Worm (Caenorhabditis elegans) whole organism, L2 larva: Measurements from ENCODE around the gene sto-4.

Source experiments
- C34F6.9 ChIP-seq: fragments of 150-350 bp; optimal IDR thresholded peaks from 2 replicates; lab custom pipeline; 2014; ENCODE audit warnings: missing biosample characterization, missing genetic modification characterization
- F13H6.1 ChIP-seq: sonication (generic microtip); optimal IDR thresholded peaks from 2 replicates; lab custom pipeline; 2016; ENCODE audit warnings: missing genetic modification characterization, missing compliant biosample characterization
- R02D3.7 ChIP-seq: fragments of 150-350 bp; optimal IDR thresholded peaks from 2 replicates; lab custom pipeline; 2014; ENCODE audit warnings: missing biosample characterization, missing genetic modification characterization
- Y55F3AM.14 ChIP-seq: fragments of 200-800 bp; sonication (Bioruptor generic); optimal IDR thresholded peaks from 2 replicates; lab custom pipeline; 2018; ENCODE audit warnings: mild to moderate bottlenecking, missing genetic modification characterization, missing compliant biosample characterization
- ZK546.5 ChIP-seq: sonication (generic microtip); optimal IDR thresholded peaks from 2 replicates; lab custom pipeline; 2017; ENCODE audit warnings: missing biosample characterization, missing genetic modification characterization
- alr-1 ChIP-seq: fragments of 150-350 bp; optimal IDR thresholded peaks from 2 replicates; lab custom pipeline; 2014; ENCODE audit warnings: missing biosample characterization, missing genetic modification characterization
- ama-1 ChIP-seq: fragments of 150-350 bp; optimal IDR thresholded peaks from 2 replicates; lab custom pipeline; 2018; ENCODE audit warnings: inconsistent platforms
- blmp-1 ChIP-seq: sonication (generic microtip); optimal IDR thresholded peaks from 2 replicates; lab custom pipeline; 2017; ENCODE audit warnings: missing genetic modification characterization, mild to moderate bottlenecking, missing compliant biosample characterization, antibody characterized with exemption, moderate library complexity; ENCODE audit not compliant: insufficient read depth
- ceh-16 ChIP-seq: fragments of 150-350 bp; optimal IDR thresholded peaks from 2 replicates; lab custom pipeline; 2014; ENCODE audit warnings: missing biosample characterization, missing genetic modification characterization
- crh-2 ChIP-seq: sonication (generic microtip); optimal IDR thresholded peaks from 2 replicates; lab custom pipeline; 2017; ENCODE audit warnings: missing biosample characterization, missing genetic modification characterization
- dmd-4 ChIP-seq: sonication (generic microtip); optimal IDR thresholded peaks from 2 replicates; lab custom pipeline; 2017; ENCODE audit warnings: missing biosample characterization, missing genetic modification characterization
- egl-27 ChIP-seq: sonication (generic microtip); optimal IDR thresholded peaks from 3 replicates; lab custom pipeline; 2017; ENCODE audit warnings: missing biosample characterization, missing genetic modification reagents, missing genetic modification characterization
- fos-1 ChIP-seq: fragments of 150-350 bp; optimal IDR thresholded peaks from 2 replicates; lab custom pipeline; 2014; ENCODE audit warnings: missing biosample characterization, missing genetic modification characterization
- gmeb-1 ChIP-seq: fragments of 150-350 bp; optimal IDR thresholded peaks from 2 replicates; lab custom pipeline; 2014; ENCODE audit warnings: missing biosample characterization, missing genetic modification characterization
- lin-11 ChIP-seq: fragments of 150-350 bp; sonication (generic microtip); optimal IDR thresholded peaks from 2 replicates; lab custom pipeline; 2014; ENCODE audit warnings: missing biosample characterization, missing genetic modification characterization, inconsistent platforms, mixed read lengths
- lin-13 ChIP-seq: fragments of 150-350 bp; optimal IDR thresholded peaks from 2 replicates; lab custom pipeline; 2014; ENCODE audit warnings: missing biosample characterization, missing genetic modification reagents, missing genetic modification characterization
- lin-39 ChIP-seq: fragments of 150-350 bp; optimal IDR thresholded peaks from 2 replicates; lab custom pipeline; 2014; ENCODE audit warnings: missing biosample characterization, missing genetic modification reagents, missing genetic modification characterization
- lsy-2 ChIP-seq, 2 experiments: fragments of 150-350 bp in 1 of 2; sonication (generic microtip) in 1 of 2; optimal IDR thresholded peaks; 2 replicates each; lab custom pipeline; 2014 to 2017; ENCODE audit warnings: missing biosample characterization in 2 of 2, missing genetic modification characterization in 2 of 2
- mab-5 ChIP-seq: fragments of 150-350 bp; optimal IDR thresholded peaks from 2 replicates; lab custom pipeline; 2014; ENCODE audit warnings: missing biosample characterization, missing genetic modification characterization
- mdl-1 ChIP-seq, 2 experiments: fragments of 150-350 bp in 1 of 2; sonication (generic microtip) in 1 of 2; optimal IDR thresholded peaks; 2 replicates each; lab custom pipeline; 2017; ENCODE audit warnings: missing biosample characterization in 2 of 2, missing genetic modification characterization in 2 of 2
- nhr-11 ChIP-seq: fragments of 150-350 bp; optimal IDR thresholded peaks from 2 replicates; lab custom pipeline; 2014; ENCODE audit warnings: missing biosample characterization, missing genetic modification characterization
- nhr-129 ChIP-seq: fragments of 150-350 bp; optimal IDR thresholded peaks from 2 replicates; lab custom pipeline; 2014; ENCODE audit warnings: missing biosample characterization, missing genetic modification characterization
- nhr-21 ChIP-seq: fragments of 150-350 bp; optimal IDR thresholded peaks from 2 replicates; lab custom pipeline; 2014; ENCODE audit warnings: missing biosample characterization, missing genetic modification characterization
- nhr-23 ChIP-seq: fragments of 150-350 bp; optimal IDR thresholded peaks from 2 replicates; lab custom pipeline; 2014; ENCODE audit warnings: missing biosample characterization, missing genetic modification reagents, missing genetic modification characterization
- nhr-237 ChIP-seq: fragments of 150-350 bp; optimal IDR thresholded peaks from 2 replicates; lab custom pipeline; 2014; ENCODE audit warnings: missing biosample characterization, missing genetic modification characterization
- nhr-25 ChIP-seq: fragments of 150-350 bp; sonication (generic microtip); optimal IDR thresholded peaks from 3 replicates; lab custom pipeline; 2014; ENCODE audit warnings: missing biosample characterization, missing genetic modification characterization
- nhr-6 ChIP-seq: fragments of 150-350 bp; optimal IDR thresholded peaks from 2 replicates; lab custom pipeline; 2014; ENCODE audit warnings: missing biosample characterization, missing genetic modification characterization
- nhr-77 ChIP-seq: fragments of 150-350 bp; optimal IDR thresholded peaks from 2 replicates; lab custom pipeline; 2014; ENCODE audit warnings: missing biosample characterization, missing genetic modification characterization
- sem-4 ChIP-seq: fragments of 150-350 bp; optimal IDR thresholded peaks from 2 replicates; lab custom pipeline; 2014; ENCODE audit warnings: missing biosample characterization, missing genetic modification reagents, missing genetic modification characterization
- sma-3 ChIP-seq: sonication (generic microtip); optimal IDR thresholded peaks from 2 replicates; lab custom pipeline; 2016; ENCODE audit warnings: missing genetic modification reagents, missing genetic modification characterization, missing compliant biosample characterization
- sma-9 ChIP-seq, 2 experiments: fragments of 150-350 bp in 1 of 2; sonication (generic microtip) in 1 of 2; optimal IDR thresholded peaks; 2 replicates each; lab custom pipeline; 2014 to 2016; ENCODE audit warnings: missing genetic modification characterization in 2 of 2, mild to moderate bottlenecking in 1 of 2, missing biosample characterization in 1 of 2, missing compliant biosample characterization in 1 of 2, missing genetic modification reagents in 1 of 2, moderate library complexity in 1 of 2
- unc-55 ChIP-seq: fragments of 150-350 bp; sonication (generic microtip); optimal IDR thresholded peaks from 3 replicates; lab custom pipeline; 2014; ENCODE audit warnings: missing biosample characterization, missing genetic modification reagents, missing genetic modification characterization
- unc-62 ChIP-seq: fragments of 150-350 bp; optimal IDR thresholded peaks from 2 replicates; lab custom pipeline; 2014; ENCODE audit warnings: missing biosample characterization, missing genetic modification reagents, missing genetic modification characterization
- zag-1 ChIP-seq: fragments of 150-350 bp; optimal IDR thresholded peaks from 2 replicates; lab custom pipeline; 2014; ENCODE audit warnings: missing biosample characterization, missing genetic modification characterization
- ztf-1 ChIP-seq: fragments of 200-800 bp; sonication (Bioruptor generic); conservative IDR thresholded peaks from 2 replicates; pipeline ENCODE4 v1.3.6; 2022; ENCODE audit warnings: missing genetic modification characterization, missing compliant biosample characterization
- ztf-11 ChIP-seq: sonication (generic microtip); optimal IDR thresholded peaks from 2 replicates; lab custom pipeline; 2017; ENCODE audit warnings: missing biosample characterization, missing genetic modification characterization

The sto-4 gene

DNA sequence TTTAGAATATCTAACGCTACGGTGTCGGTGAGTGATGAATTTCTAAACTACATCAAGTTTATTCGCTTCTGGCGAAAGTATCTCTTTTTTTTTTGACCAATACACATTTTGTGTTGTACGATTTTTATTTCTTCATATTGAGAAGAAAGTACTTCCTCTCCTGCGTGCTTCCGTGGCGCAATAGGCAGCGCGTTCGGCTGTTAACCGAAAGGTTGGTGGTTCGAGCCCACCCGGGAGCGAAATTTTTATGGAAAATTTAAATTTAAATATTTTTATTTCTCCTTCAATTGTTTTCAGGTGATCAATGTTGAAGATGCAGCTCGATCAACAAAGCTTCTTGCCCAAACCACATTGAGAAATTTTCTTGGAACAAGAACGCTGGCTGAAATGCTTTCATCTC lies 1.6 kb downstream of the sto-4 start:
- TF ChIP-seq nhr-21 (tag; lab: Kevin White, UChicago): peak; percentile 25
- peak; percentile 22 for TF ChIP-seq nhr-25
- TF ChIP-seq F13H6.1 (tag; lab: Kevin White, UChicago): no peak
- peak; percentile 43 for TF ChIP-seq gmeb-1 (tag; lab: Kevin White, UChicago)
- TF ChIP-seq lin-13 (GFP tag; lab: Kevin White, UChicago): peak; percentile 3
- no peak for TF ChIP-seq nhr-77
- TF ChIP-seq fos-1 (tag; lab: Kevin White, UChicago): peak; percentile 27
- TF ChIP-seq crh-2 (tag; lab: Kevin White, UChicago): peak; percentile 22
- no peak for TF ChIP-seq alr-1
- peak; percentile 23 for TF ChIP-seq sma-9 (GFP tag; optimal IDR thresholded peaks at IDR 0.05; lab: Kevin White, UChicago)
- no peak for TF ChIP-seq sma-9 (tag; optimal IDR thresholded peaks at IDR 0.05; lab: Kevin White, UChicago)
- TF ChIP-seq sma-3 (GFP tag; lab: Kevin White, UChicago): peak; percentile 63
- no peak for TF ChIP-seq ama-1 (lab: Kevin White, UChicago)
- no peak for TF ChIP-seq C34F6.9
- TF ChIP-seq nhr-6 (tag; lab: Kevin White, UChicago): no peak

DNA sequence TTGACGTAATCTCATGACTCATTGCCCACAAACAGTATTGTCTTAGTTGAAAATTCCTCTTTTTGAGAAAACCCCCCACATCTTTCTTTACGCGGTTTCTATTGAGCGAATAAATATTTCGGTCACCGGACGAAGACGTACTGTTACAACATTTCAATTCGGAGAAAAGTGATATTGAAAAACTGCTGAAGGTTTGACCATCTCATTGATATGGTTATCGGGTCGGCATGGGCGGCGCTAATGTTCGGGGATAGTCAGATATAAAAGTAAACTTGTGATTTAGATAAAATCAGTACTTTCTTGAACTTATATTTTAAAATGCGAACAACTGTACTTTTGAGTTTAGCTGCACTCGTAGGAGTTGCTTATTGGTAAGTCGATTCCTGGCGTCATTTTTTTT lies 3.2 kb downstream of the sto-4 start, which contains the start of gene T04F8.8:
Gene T04F8.8 (plus strand): TSS at position 301 of the 400 bp plus-strand sequence.
- TF ChIP-seq sma-3 (GFP tag; lab: Kevin White, UChicago): peak; percentile 64
- TF ChIP-seq mdl-1 (tag; optimal IDR thresholded peaks at IDR 0.05; lab: Kevin White, UChicago): no peak

DNA sequence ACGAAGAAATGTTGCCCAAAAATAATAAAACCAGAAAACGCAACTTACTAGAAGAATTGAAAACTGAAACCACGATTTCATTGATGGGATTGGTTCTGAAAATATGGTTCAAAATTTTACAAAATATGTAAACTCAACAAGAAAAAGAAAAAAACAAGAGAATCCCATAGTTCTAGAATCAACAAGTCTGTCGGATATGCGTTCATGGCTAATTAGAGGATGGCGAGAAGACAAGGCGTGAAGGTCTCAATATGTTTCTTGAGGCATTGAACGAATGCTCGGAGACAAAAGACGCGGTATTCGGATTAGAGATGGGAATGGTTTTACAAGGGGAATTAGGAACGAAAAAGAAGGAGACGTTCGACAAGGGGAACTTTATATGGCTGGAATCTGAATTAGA lies 6.8 kb downstream of the sto-4 start, which contains the start of gene cutl-11:
Gene cutl-11 (minus strand): TSS at position 101 of the 400 bp plus-strand sequence.
- TF ChIP-seq mab-5 (no peak), blmp-1 (tag; lab: Kevin White, UChicago) (no peak), nhr-21 (tag; lab: Kevin White, UChicago) (no peak), R02D3.7 (tag; lab: Kevin White, UChicago) (no peak), unc-62 (no peak), lin-13 (GFP tag; lab: Kevin White, UChicago) (no peak), lin-39 (no peak), dmd-4 (tag; lab: Kevin White, UChicago) (no peak), ztf-1 (no peak), nhr-77 (no peak), ZK546.5 (tag; lab: Kevin White, UChicago) (no peak), egl-27 (tag; lab: Kevin White, UChicago) (no peak), nhr-11 (tag; lab: Kevin White, UChicago) (no peak), ceh-16 (tag; lab: Kevin White, UChicago) (no peak), sma-3 (GFP tag; lab: Kevin White, UChicago) (no peak), ama-1 (lab: Kevin White, UChicago) (no peak), Y55F3AM.14 (GFP tag; lab: Kevin White, UChicago) (no peak), nhr-237 (no peak), unc-55 (GFP tag; lab: Kevin White, UChicago) (no peak)

- TF ChIP-seq crh-2 (tag; lab: Kevin White, UChicago) (peak; percentile 69), lin-11 (tag; lab: Kevin White, UChicago) (peak; percentile 31), blmp-1 (tag; lab: Kevin White, UChicago) (no peak), F13H6.1 (tag; lab: Kevin White, UChicago) (peak; percentile 28), nhr-25 (peak; percentile 63), fos-1 (tag; lab: Kevin White, UChicago) (peak; percentile 82), nhr-129 (tag; lab: Kevin White, UChicago) (peak; percentile 84), lin-13 (GFP tag; lab: Kevin White, UChicago) (peak; percentile 48), ZK546.5 (tag; lab: Kevin White, UChicago) (no peak), ztf-11 (tag; lab: Kevin White, UChicago) (no peak), unc-55 (GFP tag; lab: Kevin White, UChicago) (peak; percentile 77), gmeb-1 (tag; lab: Kevin White, UChicago) (peak; percentile 58), sma-3 (GFP tag; lab: Kevin White, UChicago) (peak; percentile 29), nhr-6 (tag; lab: Kevin White, UChicago) (peak; percentile 27), lsy-2 (tag; optimal IDR thresholded peaks at IDR 0.05; lab: Kevin White, UChicago) (peak in 1 of 2 experiments; percentile 67), nhr-21 (tag; lab: Kevin White, UChicago) (peak; percentile 33), sem-4 (tag; lab: Kevin White, UChicago) (peak; percentile 42), ceh-16 (tag; lab: Kevin White, UChicago) (peak; percentile 32), nhr-23 (no peak), sma-9 (GFP tag; optimal IDR thresholded peaks at IDR 0.05; lab: Kevin White, UChicago) (peak; percentile 76), sma-9 (tag; optimal IDR thresholded peaks at IDR 0.05; lab: Kevin White, UChicago) (no peak), lin-39 (no peak), C34F6.9 (peak; percentile 77), dmd-4 (tag; lab: Kevin White, UChicago) (no peak), zag-1 (tag; lab: Kevin White, UChicago) (no peak)
Measured at ce11 chrX:11656519-11657006, 12.6 kb downstream of the sto-4 start, which contains the start of gene T04F8.2. T04F8.2 (minus strand) TSS chrX:11656569.
